Fruit fly (Drosophila melanogaster): ENCODE measurements around the gene fred.

The fred gene

DNA sequence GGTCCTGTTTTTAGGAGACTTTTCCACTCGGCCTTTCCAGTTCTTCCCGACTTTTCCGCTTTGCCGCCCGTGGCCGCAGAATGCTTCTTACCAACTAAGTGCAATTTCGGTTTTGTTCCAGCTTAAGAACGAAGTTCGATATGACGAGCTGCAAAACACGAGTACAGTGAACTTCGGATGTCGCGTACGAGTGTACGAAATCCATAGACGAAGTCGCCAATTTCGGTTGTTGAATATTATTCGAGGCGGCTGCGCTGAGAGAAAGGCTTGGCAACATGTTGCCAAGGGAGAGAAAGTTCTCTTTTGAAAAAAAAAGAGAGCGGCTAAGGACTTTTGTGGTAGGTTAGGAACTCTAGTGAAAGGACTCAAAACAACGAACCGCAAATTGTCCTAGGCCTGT, at the start of gene fred:
fred (minus strand) TSS at position 76 of the 400 bp plus-strand sequence.
- no peak for TF ChIP-seq CG12768 (GFP tag; optimal IDR thresholded peaks at IDR 0.05)
- TF ChIP-seq CG33017 (tag; optimal IDR thresholded peaks at IDR 0.05): no peak
- TF ChIP-seq CG5204 (GFP tag; optimal IDR thresholded peaks at IDR 0.05): no peak
- no peak for TF ChIP-seq Hr96 (GFP tag; optimal IDR thresholded peaks at IDR 0.05)
- no peak for TF ChIP-seq CG14711 (tag; optimal IDR thresholded peaks at IDR 0.05)
- TF ChIP-seq Mnt (GFP tag; optimal IDR thresholded peaks at IDR 0.05): no peak
- TF ChIP-seq cnc (optimal IDR thresholded peaks at IDR 0.05): no peak

dm6 chr2L:4038073-4038699, 46.7 kb upstream of the fred start:
- TF ChIP-seq CG7101 (tag; optimal IDR thresholded peaks at IDR 0.05) (no peak), bab1 (GFP tag; optimal IDR thresholded peaks at IDR 0.05) (no peak), Mnt (GFP tag; optimal IDR thresholded peaks at IDR 0.05) (no peak), CG5204 (GFP tag; optimal IDR thresholded peaks at IDR 0.05) (no peak), ovo (GFP tag; optimal IDR thresholded peaks at IDR 0.05) (no peak), CG33017 (tag; optimal IDR thresholded peaks at IDR 0.05) (no peak), Crg-1 (GFP tag; optimal IDR thresholded peaks at IDR 0.05) (no peak), cnc (optimal IDR thresholded peaks at IDR 0.05) (no peak), Clk (GFP tag; optimal IDR thresholded peaks at IDR 0.05) (no peak), pad (GFP tag; optimal IDR thresholded peaks at IDR 0.05) (no peak), cic (GFP tag; optimal IDR thresholded peaks at IDR 0.05) (no peak), Hr96 (GFP tag; optimal IDR thresholded peaks at IDR 0.05) (no peak), CG14711 (tag; optimal IDR thresholded peaks at IDR 0.05) (no peak), CG12768 (GFP tag; optimal IDR thresholded peaks at IDR 0.05) (no peak), kay (GFP tag; ENCODE audit: borderline replicate concordance) (no peak), CG11617 (GFP tag; optimal IDR thresholded peaks at IDR 0.05) (no peak), toe (GFP tag; optimal IDR thresholded peaks at IDR 0.05) (no peak), CG7045 (GFP tag; optimal IDR thresholded peaks at IDR 0.05) (no peak), CG1620 (GFP tag; optimal IDR thresholded peaks at IDR 0.05) (no peak), tj (GFP tag; optimal IDR thresholded peaks at IDR 0.05) (no peak)

dm6 chr2L:4037015-4037414, 45.5 kb upstream of the fred start:
- TF ChIP-seq tj (GFP tag; optimal IDR thresholded peaks at IDR 0.05): peak; percentile 26
- TF ChIP-seq CG33017 (tag; optimal IDR thresholded peaks at IDR 0.05): no peak
- no peak for TF ChIP-seq CG1620 (GFP tag; optimal IDR thresholded peaks at IDR 0.05)
- TF ChIP-seq ovo (GFP tag; optimal IDR thresholded peaks at IDR 0.05): no peak

dm6 chr2L:4036306-4036705, 44.8 kb upstream of the fred start:
- no peak for TF ChIP-seq toe (GFP tag; optimal IDR thresholded peaks at IDR 0.05)
- no peak for TF ChIP-seq Crg-1 (GFP tag; optimal IDR thresholded peaks at IDR 0.05)
- TF ChIP-seq CG7101 (tag; optimal IDR thresholded peaks at IDR 0.05): no peak
- no peak for TF ChIP-seq bab1 (GFP tag; optimal IDR thresholded peaks at IDR 0.05)
- no peak for TF ChIP-seq CG14711 (tag; optimal IDR thresholded peaks at IDR 0.05)
- TF ChIP-seq CG5204 (GFP tag; optimal IDR thresholded peaks at IDR 0.05): no peak
- no peak for TF ChIP-seq Mnt (GFP tag; optimal IDR thresholded peaks at IDR 0.05)
- TF ChIP-seq Hr96 (GFP tag; optimal IDR thresholded peaks at IDR 0.05): no peak
- TF ChIP-seq cic (GFP tag; optimal IDR thresholded peaks at IDR 0.05): no peak

- TF ChIP-seq ovo (GFP tag; optimal IDR thresholded peaks at IDR 0.05) (no peak), CG5204 (GFP tag; optimal IDR thresholded peaks at IDR 0.05) (no peak), Clk (GFP tag; optimal IDR thresholded peaks at IDR 0.05) (no peak), cic (GFP tag; optimal IDR thresholded peaks at IDR 0.05) (no peak), cnc (optimal IDR thresholded peaks at IDR 0.05) (no peak), CG12768 (GFP tag; optimal IDR thresholded peaks at IDR 0.05) (no peak)
Measured at dm6 chr2L:4034300-4034699, 42.8 kb upstream of the fred start.

dm6 chr2L:4031203-4032096, 39.9 kb upstream of the fred start, which contains the start of gene ed:
TSS of gene ed (plus strand) at chr2L:4031377.
- peak; percentile 66 for TF ChIP-seq pad (GFP tag; optimal IDR thresholded peaks at IDR 0.05)
- peak; percentile 29 for TF ChIP-seq tj (GFP tag; optimal IDR thresholded peaks at IDR 0.05)
- TF ChIP-seq cnc (optimal IDR thresholded peaks at IDR 0.05): no peak
- no peak for TF ChIP-seq CG5204 (GFP tag; optimal IDR thresholded peaks at IDR 0.05)
- TF ChIP-seq kay (GFP tag; ENCODE audit: borderline replicate concordance): no peak
- no peak for TF ChIP-seq CG11617 (GFP tag; optimal IDR thresholded peaks at IDR 0.05)
- no peak for TF ChIP-seq CG33017 (tag; optimal IDR thresholded peaks at IDR 0.05)
- TF ChIP-seq CG14711 (tag; optimal IDR thresholded peaks at IDR 0.05): no peak
- no peak for TF ChIP-seq Crg-1 (GFP tag; optimal IDR thresholded peaks at IDR 0.05)
- TF ChIP-seq Mnt (GFP tag; optimal IDR thresholded peaks at IDR 0.05): peak; percentile 7
- no peak for TF ChIP-seq bab1 (GFP tag; optimal IDR thresholded peaks at IDR 0.05)
- TF ChIP-seq Hr96 (GFP tag; optimal IDR thresholded peaks at IDR 0.05): no peak
- TF ChIP-seq CG7101 (tag; optimal IDR thresholded peaks at IDR 0.05): no peak
- no peak for TF ChIP-seq CG1620 (GFP tag; optimal IDR thresholded peaks at IDR 0.05)
- TF ChIP-seq CG12768 (GFP tag; optimal IDR thresholded peaks at IDR 0.05): no peak

Data from whole organism, adult.